Worm (Caenorhabditis elegans) whole organism, young adult: ENCODE data around the gene cwp-2.

Source experiments
- F39B2.1 ChIP-seq: fragments of 200-800 bp; sonication (Bioruptor generic); IDR thresholded peaks from 2 replicates; pipeline ENCODE4 v1.3.6; 2022; ENCODE audit warnings: missing genetic modification reagents, missing genetic modification characterization, missing compliant biosample characterization
- F57A8.1 ChIP-seq: fragments of 200-800 bp; sonication (Bioruptor generic); optimal IDR thresholded peaks from 2 replicates; lab custom pipeline; 2018; ENCODE audit warnings: mild to moderate bottlenecking, missing genetic modification characterization, moderate library complexity, missing compliant biosample characterization
- T07F8.4 ChIP-seq: sonication (generic microtip); optimal IDR thresholded peaks from 2 replicates; lab custom pipeline; 2016; ENCODE audit warnings: mild to moderate bottlenecking, missing genetic modification characterization, moderate library complexity, missing compliant biosample characterization
- Y53G8AR.9 ChIP-seq: fragments of 200-800 bp; sonication (Bioruptor generic); conservative IDR thresholded peaks from 2 replicates; pipeline ENCODE4 v1.3.6; 2022; ENCODE audit warnings: missing genetic modification reagents, missing genetic modification characterization, missing compliant biosample characterization
- Y56A3A.18 ChIP-seq: fragments of 200-800 bp; sonication (Bioruptor generic); IDR thresholded peaks from 2 replicates; pipeline ENCODE4 v1.3.6; 2022; ENCODE audit warnings: missing genetic modification reagents, missing genetic modification characterization, missing compliant biosample characterization
- Y95B8A.8 ChIP-seq: fragments of 200-800 bp; sonication (Bioruptor generic); IDR thresholded peaks from 2 replicates; pipeline ENCODE4 v1.3.6; 2022; ENCODE audit warnings: missing genetic modification reagents, missing genetic modification characterization, missing compliant biosample characterization
- akir-1 ChIP-seq: fragments of 200-800 bp; sonication (Bioruptor generic); optimal IDR thresholded peaks from 2 replicates; lab custom pipeline; 2018; ENCODE audit warnings: mild to moderate bottlenecking, missing genetic modification characterization, moderate library complexity, missing compliant biosample characterization
- attf-5 ChIP-seq: fragments of 200-800 bp; sonication (Bioruptor generic); optimal IDR thresholded peaks from 2 replicates; lab custom pipeline; 2018; ENCODE audit warnings: mild to moderate bottlenecking, missing genetic modification characterization, missing compliant biosample characterization
- attf-6 ChIP-seq: fragments of 200-800 bp; sonication (Bioruptor generic); IDR thresholded peaks from 2 replicates; pipeline ENCODE4 v1.3.6; 2022; ENCODE audit warnings: missing genetic modification reagents, missing genetic modification characterization, missing compliant biosample characterization
- ceh-27 ChIP-seq: fragments of 200-800 bp; sonication (Bioruptor generic); optimal IDR thresholded peaks from 2 replicates; lab custom pipeline; 2018; ENCODE audit warnings: mild to moderate bottlenecking, missing genetic modification characterization, moderate library complexity, missing compliant biosample characterization
- ceh-79 ChIP-seq: sonication (generic microtip); optimal IDR thresholded peaks from 2 replicates; lab custom pipeline; 2017; ENCODE audit warnings: mild to moderate bottlenecking, missing genetic modification characterization, missing compliant biosample characterization
- chd-7 ChIP-seq: sonication (generic microtip); optimal IDR thresholded peaks from 2 replicates; lab custom pipeline; 2016; ENCODE audit warnings: mild to moderate bottlenecking, missing genetic modification characterization, moderate library complexity, missing compliant biosample characterization
- dox-1 ChIP-seq: fragments of 200-800 bp; sonication (Bioruptor generic); IDR thresholded peaks from 2 replicates; pipeline ENCODE4 v1.3.6; 2022; ENCODE audit warnings: missing genetic modification reagents, missing genetic modification characterization, missing compliant biosample characterization
- dpff-1 ChIP-seq: sonication (generic microtip); optimal IDR thresholded peaks from 2 replicates; lab custom pipeline; 2017; ENCODE audit warnings: mild to moderate bottlenecking, missing genetic modification characterization, missing compliant biosample characterization
- efl-1 ChIP-seq: fragments of 150-350 bp; optimal IDR thresholded peaks from 2 replicates; lab custom pipeline; 2014; ENCODE audit warnings: missing biosample characterization, missing genetic modification reagents, missing genetic modification characterization
- egl-18 ChIP-seq: fragments of 200-800 bp; sonication (Bioruptor generic); IDR thresholded peaks from 2 replicates; pipeline ENCODE4 v1.3.6; 2022; ENCODE audit warnings: missing genetic modification reagents, missing genetic modification characterization, missing compliant biosample characterization
- egrh-3 ChIP-seq: fragments of 200-800 bp; sonication (Bioruptor generic); IDR thresholded peaks from 2 replicates; pipeline ENCODE4 v1.3.6; 2022; ENCODE audit warnings: missing genetic modification reagents, missing genetic modification characterization, missing compliant biosample characterization
- hlh-26 ChIP-seq: fragments of 200-800 bp; sonication (Bioruptor generic); conservative IDR thresholded peaks from 2 replicates; pipeline ENCODE4 v1.3.6; 2022; ENCODE audit warnings: missing genetic modification reagents, missing genetic modification characterization, missing compliant biosample characterization
- hsf-1 ChIP-seq: fragments of 200-800 bp; sonication (Bioruptor generic); IDR thresholded peaks from 2 replicates; pipeline ENCODE4 v1.3.6; 2022; ENCODE audit warnings: missing genetic modification reagents, missing genetic modification characterization, missing compliant biosample characterization
- lag-1 ChIP-seq: fragments of 200-800 bp; sonication (Bioruptor generic); IDR thresholded peaks from 2 replicates; pipeline ENCODE4 v1.3.6; 2022; ENCODE audit warnings: missing genetic modification reagents, missing genetic modification characterization, missing compliant biosample characterization
- lin-54 ChIP-seq: fragments of 200-800 bp; sonication (Bioruptor generic); optimal IDR thresholded peaks from 2 replicates; lab custom pipeline; 2018; ENCODE audit warnings: mild to moderate bottlenecking, missing genetic modification characterization, missing compliant biosample characterization
- madf-8 ChIP-seq: fragments of 200-800 bp; sonication (Bioruptor generic); conservative IDR thresholded peaks from 2 replicates; pipeline ENCODE4 v1.3.6; 2022; ENCODE audit warnings: missing genetic modification reagents, missing genetic modification characterization, missing compliant biosample characterization
- nfya-1 ChIP-seq: sonication (generic microtip); optimal IDR thresholded peaks from 2 replicates; lab custom pipeline; 2017; ENCODE audit warnings: antibody characterized with exemption, missing compliant biosample characterization, missing genetic modification characterization, borderline replicate concordance; ENCODE audit not compliant: insufficient read depth
- nfya-2 ChIP-seq: fragments of 200-800 bp; sonication (Bioruptor generic); IDR thresholded peaks from 2 replicates; pipeline ENCODE4 v1.3.6; 2022; ENCODE audit warnings: missing genetic modification reagents, missing genetic modification characterization, missing compliant biosample characterization
- nfyb-1 ChIP-seq: fragments of 200-800 bp; sonication (Bioruptor generic); IDR thresholded peaks from 2 replicates; pipeline ENCODE4 v1.3.6; 2022; ENCODE audit warnings: missing genetic modification reagents, missing genetic modification characterization, missing compliant biosample characterization
- nhr-179 ChIP-seq: sonication (generic microtip); optimal IDR thresholded peaks from 2 replicates; lab custom pipeline; 2016; ENCODE audit warnings: mild to moderate bottlenecking, missing genetic modification characterization, missing compliant biosample characterization
- nhr-27 ChIP-seq: fragments of 200-800 bp; sonication (Bioruptor generic); optimal IDR thresholded peaks from 2 replicates; lab custom pipeline; 2018; ENCODE audit warnings: mild to moderate bottlenecking, missing genetic modification characterization, moderate library complexity, missing compliant biosample characterization
- pbrm-1 ChIP-seq: fragments of 200-800 bp; sonication (Bioruptor generic); IDR thresholded peaks from 2 replicates; pipeline ENCODE4 v1.3.6; 2022; ENCODE audit warnings: missing genetic modification reagents, missing genetic modification characterization, missing compliant biosample characterization
- rec-8 ChIP-seq, 2 experiments: sonication (generic microtip); optimal IDR thresholded peaks; 2 replicates each; lab custom pipeline; 2016; ENCODE audit warnings: mild to moderate bottlenecking in 2 of 2, missing genetic modification characterization in 2 of 2, missing genetic modification reagents in 2 of 2, missing genotype in 2 of 2, missing biosample characterization in 1 of 2, missing compliant biosample characterization in 1 of 2, moderate library complexity in 1 of 2
- repo-1 ChIP-seq: sonication (generic microtip); optimal IDR thresholded peaks from 2 replicates; lab custom pipeline; 2017; ENCODE audit warnings: mild to moderate bottlenecking, missing genetic modification characterization, missing compliant biosample characterization
- sdz-38 ChIP-seq: sonication (generic microtip); optimal IDR thresholded peaks from 2 replicates; lab custom pipeline; 2016; ENCODE audit warnings: missing genotype, missing genetic modification characterization, missing compliant biosample characterization
- tbx-9 ChIP-seq: sonication (generic microtip); optimal IDR thresholded peaks from 2 replicates; lab custom pipeline; 2016; ENCODE audit warnings: borderline replicate concordance, missing genetic modification characterization, inconsistent platforms, missing compliant biosample characterization
- unc-62 ChIP-seq: fragments of 150-350 bp; optimal IDR thresholded peaks from 2 replicates; lab custom pipeline; 2014; ENCODE audit warnings: missing biosample characterization, missing genetic modification reagents, missing genetic modification characterization
- xnd-1 ChIP-seq: sonication (generic microtip); optimal IDR thresholded peaks from 2 replicates; lab custom pipeline; 2016; ENCODE audit warnings: missing genotype, missing genetic modification reagents, missing genetic modification characterization, missing compliant biosample characterization
- zfh-2 ChIP-seq: fragments of 200-800 bp; sonication (Bioruptor generic); conservative IDR thresholded peaks from 2 replicates; pipeline ENCODE4 v1.3.6; 2022; ENCODE audit warnings: missing genetic modification reagents, missing genetic modification characterization, missing compliant biosample characterization
- zim-3 ChIP-seq: sonication (generic microtip); optimal IDR thresholded peaks from 2 replicates; lab custom pipeline; 2017; ENCODE audit warnings: mild to moderate bottlenecking, missing genetic modification characterization, moderate library complexity, missing compliant biosample characterization
- ztf-25 ChIP-seq: fragments of 200-800 bp; sonication (Bioruptor generic); IDR thresholded peaks from 2 replicates; pipeline ENCODE4 v1.3.6; 2022; ENCODE audit warnings: missing genetic modification reagents, missing genetic modification characterization, missing compliant biosample characterization
- ztf-26 ChIP-seq: sonication (generic microtip); optimal IDR thresholded peaks from 2 replicates; lab custom pipeline; 2017; ENCODE audit warnings: missing genetic modification characterization, missing compliant biosample characterization
- ztf-3 ChIP-seq: fragments of 200-800 bp; sonication (Bioruptor generic); optimal IDR thresholded peaks from 2 replicates; lab custom pipeline; 2018; ENCODE audit warnings: mild to moderate bottlenecking, missing genetic modification characterization, missing compliant biosample characterization
- ztf-6 ChIP-seq: fragments of 200-800 bp; sonication (Bioruptor generic); IDR thresholded peaks from 2 replicates; pipeline ENCODE4 v1.3.6; 2022; ENCODE audit warnings: missing genetic modification reagents, missing genetic modification characterization, missing compliant biosample characterization

Gene cwp-2

ce11 chrV:4867535-4867934, 25.1 kb upstream of the cwp-2 start:
- TF ChIP-seq repo-1 (tag; lab: Kevin White, UChicago), result no peak
- no peak for TF ChIP-seq sdz-38 (tag; lab: Kevin White, UChicago)
- no peak for TF ChIP-seq nhr-27 (tag; lab: Kevin White, UChicago)
- TF ChIP-seq nfya-2 (GFP tag; lab: Robert Waterston, UW), result no peak
- no peak for TF ChIP-seq ztf-3 (GFP tag; lab: Kevin White, UChicago)
- no peak for TF ChIP-seq ceh-79 (tag; lab: Kevin White, UChicago)
- TF ChIP-seq F39B2.1 (GFP tag; lab: Robert Waterston, UW), result no peak
- no peak for TF ChIP-seq nhr-179 (tag; lab: Kevin White, UChicago)
- no peak for TF ChIP-seq Y95B8A.8 (GFP tag; lab: Robert Waterston, UW)
- no peak for TF ChIP-seq ceh-27 (GFP tag; lab: Kevin White, UChicago)
- no peak for TF ChIP-seq rec-8 (tag; optimal IDR thresholded peaks at IDR 0.05; lab: Kevin White, UChicago)
- TF ChIP-seq hsf-1 (GFP tag; lab: Robert Waterston, UW), result no peak
- no peak for TF ChIP-seq unc-62 (GFP tag; lab: Kevin White, UChicago)
- no peak for TF ChIP-seq Y56A3A.18 (GFP tag; lab: Robert Waterston, UW)
- TF ChIP-seq attf-6, result no peak
- no peak for TF ChIP-seq lin-54 (GFP tag; lab: Kevin White, UChicago)
- no peak for TF ChIP-seq tbx-9 (tag; lab: Kevin White, UChicago)
- no peak for TF ChIP-seq dpff-1 (tag; lab: Kevin White, UChicago)
- TF ChIP-seq, all 124 proteins: peak for 0

DNA sequence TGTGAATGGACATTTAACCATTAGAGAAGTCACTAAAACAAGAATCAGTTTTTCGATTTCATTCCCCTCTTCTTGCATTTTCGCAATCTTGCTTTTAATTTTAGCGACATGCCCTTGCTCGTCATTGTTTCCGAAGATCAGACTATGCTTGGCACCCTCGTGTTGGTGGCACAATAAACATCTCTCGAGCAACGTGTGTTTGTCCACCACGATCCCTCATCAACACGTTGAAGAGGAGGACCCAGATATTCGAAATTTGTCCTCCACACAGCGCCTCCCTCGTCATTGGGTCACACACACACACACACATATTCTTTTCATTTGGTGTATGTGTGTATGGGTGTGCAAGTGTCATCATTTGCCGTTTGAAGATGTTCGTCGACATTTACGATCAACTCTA, 22.9 kb upstream of the cwp-2 start, which contains the start of gene srd-32:
srd-32 (plus strand) TSS at position 301 of the 400 bp plus-strand sequence.
- TF ChIP-seq zim-3 (tag; lab: Kevin White, UChicago), result no peak
- no peak for TF ChIP-seq egl-18 (GFP tag; lab: Robert Waterston, UW)
- no peak for TF ChIP-seq F57A8.1
- no peak for TF ChIP-seq nfyb-1 (GFP tag; lab: Robert Waterston, UW)
- TF ChIP-seq T07F8.4 (tag; lab: Kevin White, UChicago), result no peak
- no peak for TF ChIP-seq nfya-1 (tag; lab: Kevin White, UChicago)
- TF ChIP-seq lag-1 (GFP tag; lab: Robert Waterston, UW), result no peak
- no peak for TF ChIP-seq dpff-1 (tag; lab: Kevin White, UChicago)
- no peak for TF ChIP-seq madf-8 (GFP tag; lab: Robert Waterston, UW)
- TF ChIP-seq, all 124 proteins: peak for 0

ce11 chrV:4864330-4864729, 21.9 kb upstream of the cwp-2 start:
- TF ChIP-seq Y53G8AR.9 (GFP tag; lab: Robert Waterston, UW) (no peak), ztf-6 (no peak), chd-7 (no peak), hlh-26 (no peak), repo-1 (tag; lab: Kevin White, UChicago) (no peak), attf-5 (GFP tag; lab: Kevin White, UChicago) (no peak), efl-1 (GFP tag; lab: Kevin White, UChicago) (no peak), ztf-26 (tag; lab: Kevin White, UChicago) (no peak), Y56A3A.18 (GFP tag; lab: Robert Waterston, UW) (no peak), pbrm-1 (no peak), ztf-25 (GFP tag; lab: Robert Waterston, UW) (no peak), akir-1 (GFP tag; lab: Kevin White, UChicago) (no peak), xnd-1 (tag; lab: Kevin White, UChicago) (no peak), egl-18 (GFP tag; lab: Robert Waterston, UW) (no peak), dox-1 (GFP tag; lab: Robert Waterston, UW) (no peak), zfh-2 (GFP tag; lab: Robert Waterston, UW) (no peak), egrh-3 (GFP tag; lab: Robert Waterston, UW) (no peak)
- TF ChIP-seq, all 124 proteins: peak for 0
